Fruit fly (Drosophila melanogaster) whole organism, embryonic: ENCODE measurements around the gene Srpk79D.

Source experiments
- Awh ChIP-seq: fragments of 200-800 bp; sonication (Bioruptor generic); IDR thresholded peaks from 2 replicates; pipeline ENCODE4, ENCODE4 v1.3.6; 2022; ENCODE audit warnings: missing biosample characterization, missing genetic modification characterization
- B-H2 ChIP-seq: fragments of 200-800 bp; sonication (Bioruptor generic); optimal IDR thresholded peaks from 2 replicates; lab custom pipeline; 2018; ENCODE audit warnings: missing biosample characterization, mild to moderate bottlenecking, missing genetic modification characterization
- Blimp-1 ChIP-seq: fragments of 200-800 bp; sonication (Bioruptor generic); optimal IDR thresholded peaks from 3 replicates; lab custom pipeline; 2018; ENCODE audit warnings: missing biosample characterization, missing genetic modification characterization, mild to moderate bottlenecking, moderate library complexity, missing genetic modification reagents
- C15 ChIP-seq: fragments of 200-800 bp; sonication (Bioruptor generic); IDR thresholded peaks from 3 replicates; pipeline ENCODE4 v1.3.6; 2022; ENCODE audit warnings: missing biosample characterization, missing genetic modification characterization
- CG11456 ChIP-seq: fragments of 200-800 bp; sonication (Bioruptor generic); IDR thresholded peaks from 3 replicates; pipeline ENCODE4 v1.3.6; 2022; ENCODE audit warnings: missing biosample characterization, missing genetic modification characterization
- CG11560 ChIP-seq: fragments of 200-800 bp; sonication (Bioruptor generic); IDR thresholded peaks from 3 replicates; pipeline ENCODE4 v1.3.6; 2022; ENCODE audit warnings: missing biosample characterization, missing genetic modification characterization
- CG12299 ChIP-seq: fragments of 200-800 bp; sonication (Bioruptor generic); optimal IDR thresholded peaks from 2 replicates; lab custom pipeline; 2018; ENCODE audit warnings: missing biosample characterization, mild to moderate bottlenecking, missing genetic modification characterization
- CG17186 ChIP-seq: fragments of 200-800 bp; sonication (Bioruptor generic); optimal IDR thresholded peaks from 3 replicates; lab custom pipeline; 2017; ENCODE audit warnings: missing biosample characterization, missing genetic modification reagents, missing genetic modification characterization
- CG1832 ChIP-seq: fragments of 200-800 bp; sonication (Bioruptor generic); optimal IDR thresholded peaks from 2 replicates; lab custom pipeline; 2017; ENCODE audit warnings: missing biosample characterization, mild to moderate bottlenecking, missing genetic modification characterization, inconsistent platforms
- CG2116 ChIP-seq: fragments of 200-800 bp; sonication (Bioruptor generic); optimal IDR thresholded peaks from 3 replicates; lab custom pipeline; 2018; ENCODE audit warnings: missing biosample characterization, mild to moderate bottlenecking, missing genetic modification characterization
- CG2712 ChIP-seq: fragments of 200-800 bp; optimal IDR thresholded peaks from 3 replicates; lab custom pipeline; 2019; ENCODE audit warnings: missing biosample characterization, mild to moderate bottlenecking, missing genetic modification characterization, moderate library complexity
- CG30403 ChIP-seq: fragments of 200-800 bp; sonication (Bioruptor generic); optimal IDR thresholded peaks from 3 replicates; lab custom pipeline; 2016; ENCODE audit warnings: missing biosample characterization, missing genetic modification characterization
- CG3163 ChIP-seq: fragments of 200-800 bp; sonication (Bioruptor generic); optimal IDR thresholded peaks from 3 replicates; lab custom pipeline; 2016; ENCODE audit warnings: missing biosample characterization, missing genetic modification characterization
- CG33557 ChIP-seq: fragments of 200-800 bp; sonication (Bioruptor generic); optimal IDR thresholded peaks from 2 replicates; lab custom pipeline; 2019; ENCODE audit warnings: missing biosample characterization, mild to moderate bottlenecking, missing genetic modification characterization, moderate library complexity
- CG42726 ChIP-seq: fragments of 200-800 bp; sonication (Bioruptor generic); IDR thresholded peaks from 2 replicates; pipeline ENCODE4 v1.3.6; 2022; ENCODE audit warnings: missing biosample characterization, missing genetic modification characterization; ENCODE audit not compliant: partially characterized antibody
- CG4854 ChIP-seq: fragments of 200-800 bp; sonication (Bioruptor generic); optimal IDR thresholded peaks from 2 replicates; lab custom pipeline; 2016; ENCODE audit warnings: missing biosample characterization, missing genetic modification characterization, inconsistent platforms
- CG7963 ChIP-seq: fragments of 200-800 bp; sonication (Bioruptor generic); IDR thresholded peaks from 3 replicates; pipeline ENCODE4 v1.3.6; 2022; ENCODE audit warnings: missing biosample characterization, missing genetic modification characterization; ENCODE audit not compliant: partially characterized antibody
- CTCF ChIP-seq: fragments of 200-800 bp; sonication (Bioruptor generic); optimal IDR thresholded peaks from 2 replicates; lab custom pipeline; 2017; ENCODE audit warnings: missing biosample characterization, mild to moderate bottlenecking, missing genetic modification characterization, moderate library complexity
- D19B ChIP-seq: fragments of 200-800 bp; sonication (Bioruptor generic); optimal IDR thresholded peaks from 2 replicates; lab custom pipeline; 2017; ENCODE audit warnings: missing biosample characterization, mild to moderate bottlenecking, missing genetic modification characterization
- Dbx ChIP-seq: fragments of 200-800 bp; sonication (Bioruptor generic); IDR thresholded peaks from 3 replicates; pipeline ENCODE4 v1.3.6; 2022; ENCODE audit warnings: missing biosample characterization, missing genetic modification characterization
- H2.0 ChIP-seq: fragments of 200-800 bp; sonication (Bioruptor generic); IDR thresholded peaks from 2 replicates; pipeline ENCODE4 v1.3.6; 2022; ENCODE audit warnings: missing biosample characterization, missing genetic modification characterization
- PHDP ChIP-seq: fragments of 200-800 bp; sonication (Bioruptor generic); optimal IDR thresholded peaks from 3 replicates; lab custom pipeline; 2018; ENCODE audit warnings: missing biosample characterization, mild to moderate bottlenecking, missing genetic modification characterization, moderate library complexity
- Spps ChIP-seq: fragments of 200-800 bp; sonication (Bioruptor generic); optimal IDR thresholded peaks from 2 replicates; lab custom pipeline; 2018; ENCODE audit warnings: missing biosample characterization, mild to moderate bottlenecking, missing genetic modification characterization
- Sry-δ ChIP-seq: fragments of 200-800 bp; sonication (Bioruptor generic); optimal IDR thresholded peaks from 2 replicates; lab custom pipeline; 2016; ENCODE audit warnings: missing biosample characterization, missing genetic modification characterization
- Vsx1 ChIP-seq: fragments of 200-800 bp; sonication (Bioruptor generic); optimal IDR thresholded peaks from 2 replicates; lab custom pipeline; 2017; ENCODE audit warnings: missing biosample characterization, mild to moderate bottlenecking, missing genetic modification characterization, missing genetic modification reagents
- ab ChIP-seq: fragments of 200-800 bp; sonication (Bioruptor generic); optimal IDR thresholded peaks from 2 replicates; lab custom pipeline; 2016; ENCODE audit warnings: missing biosample characterization, missing genetic modification characterization
- abd-A ChIP-seq: fragments of 200-800 bp; sonication (Bioruptor generic); optimal IDR thresholded peaks from 3 replicates; lab custom pipeline; 2019; ENCODE audit warnings: missing biosample characterization, mild to moderate bottlenecking, missing genetic modification characterization, moderate library complexity
- bab2 ChIP-seq: fragments of 200-800 bp; sonication (Bioruptor generic); optimal IDR thresholded peaks from 2 replicates; lab custom pipeline; 2016; ENCODE audit warnings: missing biosample characterization, missing genetic modification characterization
- disco-r ChIP-seq: fragments of 200-800 bp; sonication (Bioruptor generic); optimal IDR thresholded peaks from 2 replicates; lab custom pipeline; 2016; ENCODE audit warnings: missing biosample characterization, missing genetic modification characterization
- fd3F ChIP-seq: fragments of 200-800 bp; sonication (Bioruptor generic); optimal IDR thresholded peaks from 2 replicates; lab custom pipeline; 2018; ENCODE audit warnings: missing biosample characterization, mild to moderate bottlenecking, missing genetic modification characterization, moderate library complexity
- gcm ChIP-seq: fragments of 200-800 bp; sonication (Bioruptor generic); optimal IDR thresholded peaks from 2 replicates; lab custom pipeline; 2019; ENCODE audit warnings: missing biosample characterization, mild to moderate bottlenecking, missing genetic modification characterization, moderate library complexity
- hbn ChIP-seq: fragments of 200-800 bp; sonication (Bioruptor generic); IDR thresholded peaks from 2 replicates; pipeline ENCODE4 v1.3.6; 2022; ENCODE audit warnings: missing biosample characterization, missing genetic modification characterization; ENCODE audit not compliant: partially characterized antibody
- ind ChIP-seq: fragments of 200-800 bp; sonication (Bioruptor generic); optimal IDR thresholded peaks from 3 replicates; lab custom pipeline; 2016; ENCODE audit warnings: missing biosample characterization, missing genetic modification characterization
- kah ChIP-seq: fragments of 200-800 bp; sonication (Bioruptor generic); optimal IDR thresholded peaks from 2 replicates; lab custom pipeline; 2018; ENCODE audit warnings: missing biosample characterization, mild to moderate bottlenecking, missing genetic modification characterization
- klu ChIP-seq: fragments of 200-800 bp; sonication (Bioruptor generic); IDR thresholded peaks from 2 replicates; pipeline ENCODE4 v1.3.6; 2022; ENCODE audit warnings: missing biosample characterization, missing genetic modification characterization
- lilli ChIP-seq: fragments of 200-800 bp; sonication (Bioruptor generic); optimal IDR thresholded peaks from 3 replicates; lab custom pipeline; 2016; ENCODE audit warnings: missing biosample characterization, missing genetic modification characterization
- maf-S ChIP-seq: fragments of 200-800 bp; sonication (Bioruptor generic); optimal IDR thresholded peaks from 2 replicates; lab custom pipeline; 2016; ENCODE audit warnings: missing biosample characterization, missing genetic modification characterization
- mam ChIP-seq: fragments of 200-800 bp; sonication (Bioruptor generic); optimal IDR thresholded peaks from 3 replicates; lab custom pipeline; 2016; ENCODE audit warnings: missing biosample characterization, missing genetic modification characterization
- mld ChIP-seq: fragments of 200-800 bp; sonication (Bioruptor generic); IDR thresholded peaks from 3 replicates; pipeline ENCODE4 v1.3.6; 2022; ENCODE audit warnings: missing biosample characterization, missing genetic modification characterization; ENCODE audit not compliant: partially characterized antibody
- nau ChIP-seq: fragments of 200-800 bp; sonication (Bioruptor generic); optimal IDR thresholded peaks from 3 replicates; lab custom pipeline; 2017; ENCODE audit warnings: missing biosample characterization, mild to moderate bottlenecking, missing genetic modification characterization, missing genetic modification reagents
- oc ChIP-seq: fragments of 200-800 bp; sonication (Bioruptor generic); optimal IDR thresholded peaks from 2 replicates; lab custom pipeline; 2018; ENCODE audit warnings: missing biosample characterization, mild to moderate bottlenecking, missing genetic modification characterization, moderate library complexity
- p53 ChIP-seq: fragments of 200-800 bp; sonication (Bioruptor generic); optimal IDR thresholded peaks from 2 replicates; lab custom pipeline; 2016; ENCODE audit warnings: missing biosample characterization, missing genetic modification characterization
- pfk ChIP-seq: fragments of 200-800 bp; sonication (Bioruptor generic); optimal IDR thresholded peaks from 2 replicates; lab custom pipeline; 2018; ENCODE audit warnings: missing biosample characterization, mild to moderate bottlenecking, missing genetic modification characterization, moderate library complexity
- phol ChIP-seq: fragments of 200-800 bp; sonication (Bioruptor generic); optimal IDR thresholded peaks from 3 replicates; lab custom pipeline; 2018; ENCODE audit warnings: missing biosample characterization, mild to moderate bottlenecking, missing genetic modification characterization, moderate library complexity
- pzg ChIP-seq: fragments of 200-800 bp; sonication (Bioruptor generic); optimal IDR thresholded peaks from 3 replicates; lab custom pipeline; 2018; ENCODE audit warnings: missing biosample characterization, mild to moderate bottlenecking, missing genetic modification characterization, moderate library complexity
- sna ChIP-seq: fragments of 200-800 bp; sonication (Bioruptor generic); IDR thresholded peaks from 2 replicates; pipeline ENCODE4 v1.3.6; 2022; ENCODE audit warnings: missing biosample characterization, missing genetic modification characterization; ENCODE audit not compliant: partially characterized antibody
- sr ChIP-seq: fragments of 200-800 bp; sonication (Bioruptor generic); IDR thresholded peaks from 3 replicates; pipeline ENCODE4 v1.3.6; 2022; ENCODE audit warnings: missing biosample characterization, missing genetic modification characterization
- tin ChIP-seq: fragments of 200-800 bp; sonication (Bioruptor generic); optimal IDR thresholded peaks from 3 replicates; lab custom pipeline; 2016; ENCODE audit warnings: missing biosample characterization, missing genetic modification characterization
- z ChIP-seq: fragments of 200-800 bp; sonication (Bioruptor generic); IDR thresholded peaks from 3 replicates; pipeline ENCODE4 v1.3.6; 2022; ENCODE audit warnings: missing biosample characterization, missing genetic modification characterization

Srpk79D gene

DNA sequence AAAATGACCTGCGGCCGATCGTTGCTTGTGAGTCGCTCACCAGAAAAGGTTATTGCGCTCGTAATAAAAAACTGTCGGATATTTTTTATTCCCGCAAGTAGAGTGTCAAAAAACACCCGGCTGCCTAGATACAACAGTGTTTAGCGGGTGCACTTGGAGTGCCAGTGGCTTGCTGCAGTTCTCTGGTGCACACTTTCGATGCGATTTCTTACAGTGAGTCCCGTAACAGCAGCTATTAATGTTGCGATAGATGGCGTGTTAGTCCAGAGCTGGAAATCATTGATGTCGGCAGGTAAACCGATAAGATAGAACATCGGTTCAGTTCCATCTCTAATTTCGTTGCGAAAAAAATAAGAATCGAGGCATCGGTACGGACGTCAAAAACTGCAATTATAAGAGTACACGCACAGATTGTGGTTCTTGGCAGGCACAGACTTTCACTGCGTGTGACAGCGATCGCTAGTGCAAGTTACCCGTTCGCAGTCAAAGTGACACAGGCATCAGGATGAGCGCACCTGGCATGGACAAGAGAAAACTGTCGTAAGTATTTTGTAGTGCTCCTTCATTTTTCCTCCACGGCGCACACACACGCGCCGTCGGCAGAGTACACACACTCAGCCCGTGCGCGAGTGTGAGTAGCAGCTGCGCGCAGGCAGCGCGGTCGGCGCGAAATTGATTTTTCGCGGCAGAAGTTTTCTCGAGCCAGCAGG lies 6.4 kb upstream of the Srpk79D start, which contains the start of gene Csp (continued):
- TF ChIP-seq C15 (GFP tag; lab: Robert Waterston, UW) (no peak), klu (no peak), CG2712 (no peak), CG42726 (GFP tag; lab: Robert Waterston, UW) (peak; percentile 26; the same call in 1 of the 2 replicates), pfk (GFP tag; lab: Kevin White, UChicago) (peak; percentile 18), mam (peak; percentile 32), CG33557 (peak; percentile 22), PHDP (no peak), Spps (tag; lab: Kevin White, UChicago) (no peak), ind (GFP tag; lab: Kevin White, UChicago) (peak; percentile 15), CG3163 (GFP tag; lab: Kevin White, UChicago) (no peak), nau (GFP tag; lab: Kevin White, UChicago) (no peak), CG7963 (GFP tag; lab: Robert Waterston, UW) (0 out of 3 replicates have a peak, but pooled peaks have one; percentile 36), sna (GFP tag; lab: Robert Waterston, UW) (peak; percentile 66; the same call in 1 of the 2 replicates), mld (no peak), fd3F (GFP tag; lab: Kevin White, UChicago) (no peak), ab (no peak), lilli (GFP tag; lab: Kevin White, UChicago) (peak; percentile 28), gcm (GFP tag; lab: Kevin White, UChicago) (no peak), Awh (0 out of 2 replicates have a peak, but pooled peaks have one; percentile 14), Sry-δ (peak; percentile 93), phol (peak; percentile 43), abd-A (tag; lab: Kevin White, UChicago) (peak; percentile 81), CG11456 (GFP tag; lab: Robert Waterston, UW) (peak; percentile 56; the same call in 1 of the 3 replicates), bab2 (GFP tag; lab: Kevin White, UChicago) (peak; percentile 24), D19B (GFP tag; lab: Kevin White, UChicago) (no peak), Dbx (GFP tag; lab: Robert Waterston, UW) (0 out of 3 replicates have a peak, but pooled peaks have one; percentile 32), disco-r (no peak), oc (tag; lab: Kevin White, UChicago) (no peak), B-H2 (no peak), sr (GFP tag; lab: Robert Waterston, UW) (no peak), CG30403 (GFP tag; lab: Kevin White, UChicago) (peak; percentile 12), CG11560 (tag; lab: Robert Waterston, UW) (no peak), Vsx1 (no peak), z (GFP tag; lab: Robert Waterston, UW) (no peak), tin (GFP tag; lab: Kevin White, UChicago) (no peak), pzg (peak; percentile 77), CG12299 (tag; lab: Kevin White, UChicago) (peak; percentile 56), kah (no peak), Blimp-1 (GFP tag; lab: Kevin White, UChicago) (peak; percentile 15), maf-S (GFP tag; lab: Kevin White, UChicago) (no peak), CG4854 (no peak), CTCF (peak; percentile 96), p53 (GFP tag; lab: Kevin White, UChicago) (no peak), CG2116 (GFP tag; lab: Kevin White, UChicago) (peak; percentile 78), H2.0 (GFP tag; lab: Robert Waterston, UW) (peak; percentile 11; the same call in 1 of the 2 replicates), CG17186 (peak; percentile 80), CG1832 (GFP tag; lab: Kevin White, UChicago) (no peak), hbn (GFP tag; lab: Robert Waterston, UW) (peak; percentile 58)
